Fruit fly (Drosophila melanogaster) whole organism, embryonic: ENCODE results near the gene CG15891.

Source experiments
- Aef1 ChIP-seq: fragments of 200-800 bp; sonication (Bioruptor generic); IDR thresholded peaks from 3 replicates; pipeline ENCODE4 v1.3.6; 2022; ENCODE audit warnings: missing biosample characterization, missing genetic modification characterization
- Awh ChIP-seq: fragments of 200-800 bp; sonication (Bioruptor generic); IDR thresholded peaks from 2 replicates; pipeline ENCODE4, ENCODE4 v1.3.6; 2022; ENCODE audit warnings: missing biosample characterization, missing genetic modification characterization
- B-H2 ChIP-seq: fragments of 200-800 bp; sonication (Bioruptor generic); optimal IDR thresholded peaks from 2 replicates; lab custom pipeline; 2018; ENCODE audit warnings: missing biosample characterization, mild to moderate bottlenecking, missing genetic modification characterization
- CG10321 ChIP-seq: fragments of 200-800 bp; sonication (Bioruptor generic); IDR thresholded peaks from 2 replicates; pipeline ENCODE4 v1.3.6; 2022; ENCODE audit warnings: missing biosample characterization, missing genetic modification characterization
- CG12155 ChIP-seq: fragments of 200-800 bp; sonication (Bioruptor generic); optimal IDR thresholded peaks from 3 replicates; lab custom pipeline; 2016; ENCODE audit warnings: missing biosample characterization, missing genetic modification characterization
- CG12236 ChIP-seq: fragments of 200-800 bp; sonication (Bioruptor generic); optimal IDR thresholded peaks from 2 replicates; lab custom pipeline; 2016; ENCODE audit warnings: missing biosample characterization, missing genetic modification characterization
- CG12391 ChIP-seq: fragments of 200-800 bp; sonication (Bioruptor generic); optimal IDR thresholded peaks from 3 replicates; lab custom pipeline; 2018; ENCODE audit warnings: missing biosample characterization, mild to moderate bottlenecking, missing genetic modification characterization, moderate library complexity
- CG13894 ChIP-seq: fragments of 200-800 bp; sonication (Bioruptor generic); optimal IDR thresholded peaks from 3 replicates; lab custom pipeline; 2018; ENCODE audit warnings: missing biosample characterization, mild to moderate bottlenecking, missing genetic modification characterization, moderate library complexity
- CG17568 ChIP-seq: fragments of 200-800 bp; sonication (Bioruptor generic); optimal IDR thresholded peaks from 2 replicates; lab custom pipeline; 2018; ENCODE audit warnings: missing biosample characterization, mild to moderate bottlenecking, missing genetic modification characterization, moderate library complexity
- CG2875 ChIP-seq: fragments of 200-800 bp; sonication (Bioruptor generic); optimal IDR thresholded peaks from 2 replicates; lab custom pipeline; 2017; ENCODE audit warnings: missing biosample characterization, mild to moderate bottlenecking, missing genetic modification characterization, missing genetic modification reagents
- CG30431 ChIP-seq: fragments of 200-800 bp; sonication (Bioruptor generic); optimal IDR thresholded peaks from 2 replicates; lab custom pipeline; 2017; ENCODE audit warnings: missing biosample characterization, missing genetic modification characterization
- CG3281 ChIP-seq: fragments of 200-800 bp; sonication (Bioruptor generic); optimal IDR thresholded peaks from 3 replicates; lab custom pipeline; 2017; ENCODE audit warnings: missing biosample characterization, mild to moderate bottlenecking, missing genetic modification characterization
- CG3847 ChIP-seq: fragments of 200-800 bp; sonication (Bioruptor generic); IDR thresholded peaks from 2 replicates; pipeline ENCODE4 v1.3.6; 2022; ENCODE audit warnings: missing biosample characterization, missing genetic modification characterization
- CG5180 ChIP-seq: fragments of 200-800 bp; sonication (Bioruptor generic); optimal IDR thresholded peaks from 3 replicates; lab custom pipeline; 2017; ENCODE audit warnings: missing biosample characterization, missing genetic modification characterization, mild to moderate bottlenecking, moderate library complexity, missing genetic modification reagents
- CG6254 ChIP-seq: fragments of 200-800 bp; sonication (Bioruptor generic); optimal IDR thresholded peaks from 3 replicates; lab custom pipeline; 2017; ENCODE audit warnings: mild to moderate bottlenecking, missing biosample characterization, missing genetic modification reagents, missing genetic modification characterization
- CG6765 ChIP-seq: fragments of 200-800 bp; sonication (Bioruptor generic); optimal IDR thresholded peaks from 3 replicates; lab custom pipeline; 2017; ENCODE audit warnings: missing biosample characterization, mild to moderate bottlenecking, missing genetic modification characterization
- CG8478 ChIP-seq: fragments of >200 bp; optimal IDR thresholded peaks from 2 replicates; lab custom pipeline; 2018
- Camta ChIP-seq: fragments of 200-800 bp; sonication (Bioruptor generic); optimal IDR thresholded peaks from 2 replicates; lab custom pipeline; 2016; ENCODE audit warnings: missing biosample characterization, missing genetic modification characterization
- Chrac-16 ChIP-seq: fragments of 200-800 bp; sonication (Bioruptor generic); optimal IDR thresholded peaks from 3 replicates; lab custom pipeline; 2016; ENCODE audit warnings: missing biosample characterization, missing genetic modification characterization
- CkIIα-i1 ChIP-seq: fragments of 200-800 bp; sonication (Bioruptor generic); IDR thresholded peaks from 2 replicates; pipeline ENCODE4 v1.3.6; 2022; ENCODE audit warnings: missing biosample characterization, missing genetic modification characterization
- Deaf1 ChIP-seq: fragments of 200-800 bp; optimal IDR thresholded peaks from 3 replicates; lab custom pipeline; 2019; ENCODE audit warnings: missing biosample characterization, mild to moderate bottlenecking, missing genetic modification characterization, moderate library complexity
- Dll ChIP-seq: fragments of 200-800 bp; sonication (Bioruptor generic); IDR thresholded peaks from 4 replicates; pipeline ENCODE4 v1.3.6; 2022; ENCODE audit warnings: missing biosample characterization, missing genetic modification characterization; ENCODE audit not compliant: partially characterized antibody
- Dp ChIP-seq: fragments of 200-800 bp; sonication (Bioruptor generic); optimal IDR thresholded peaks from 2 replicates; lab custom pipeline; 2018; ENCODE audit warnings: missing biosample characterization, mild to moderate bottlenecking, missing genetic modification characterization, moderate library complexity
- E2f1 ChIP-seq: fragments of 200-800 bp; sonication (Bioruptor generic); IDR thresholded peaks from 2 replicates; pipeline ENCODE4 v1.3.6; 2022; ENCODE audit warnings: missing biosample characterization, missing genetic modification characterization
- Fer3 ChIP-seq: fragments of 200-800 bp; sonication (Bioruptor generic); optimal IDR thresholded peaks from 2 replicates; lab custom pipeline; 2018; ENCODE audit warnings: missing biosample characterization, mild to moderate bottlenecking, missing genetic modification characterization, moderate library complexity
- HHEX ChIP-seq: fragments of 200-800 bp; sonication (Bioruptor generic); optimal IDR thresholded peaks from 3 replicates; lab custom pipeline; 2017; ENCODE audit warnings: missing biosample characterization, mild to moderate bottlenecking, missing genetic modification characterization, missing genetic modification reagents
- Hsf ChIP-seq: fragments of 200-800 bp; sonication (Bioruptor generic); optimal IDR thresholded peaks from 3 replicates; lab custom pipeline; 2016; ENCODE audit warnings: missing biosample characterization, missing genetic modification characterization
- Lpt ChIP-seq: fragments of >200 bp; optimal IDR thresholded peaks from 2 replicates; lab custom pipeline; 2018; ENCODE audit warnings: missing biosample characterization, missing genetic modification characterization
- Nf-YA ChIP-seq: fragments of 200-800 bp; sonication (Bioruptor generic); IDR thresholded peaks from 2 replicates; pipeline ENCODE4 v1.3.6; 2022; ENCODE audit warnings: missing biosample characterization, missing genetic modification characterization
- NfI ChIP-seq: fragments of 200-800 bp; sonication (Bioruptor generic); optimal IDR thresholded peaks from 3 replicates; lab custom pipeline; 2018; ENCODE audit warnings: missing biosample characterization, mild to moderate bottlenecking, missing genetic modification characterization, moderate library complexity
- Scr ChIP-seq: fragments of 200-800 bp; sonication (Bioruptor generic); IDR thresholded peaks from 2 replicates; pipeline ENCODE4 v1.3.6; 2022; ENCODE audit warnings: missing biosample characterization, missing genetic modification characterization; ENCODE audit not compliant: partially characterized antibody
- Six4 ChIP-seq: fragments of 200-800 bp; sonication (Bioruptor generic); optimal IDR thresholded peaks from 2 replicates; lab custom pipeline; 2016; ENCODE audit warnings: missing biosample characterization, missing genetic modification characterization
- Xbp1 ChIP-seq: fragments of 200-800 bp; sonication (Bioruptor generic); optimal IDR thresholded peaks from 3 replicates; lab custom pipeline; 2016; ENCODE audit warnings: missing biosample characterization, mild to moderate bottlenecking, missing genetic modification characterization
- aop ChIP-seq: fragments of 200-800 bp; sonication (Bioruptor generic); IDR thresholded peaks from 2 replicates; pipeline ENCODE4 v1.3.6; 2022; ENCODE audit warnings: missing biosample characterization, missing genetic modification characterization
- crol ChIP-seq: fragments of 200-800 bp; sonication (Bioruptor generic); IDR thresholded peaks from 2 replicates; pipeline ENCODE4 v1.3.6; 2022; ENCODE audit warnings: missing biosample characterization, missing genetic modification characterization
- disco-r ChIP-seq: fragments of 200-800 bp; sonication (Bioruptor generic); optimal IDR thresholded peaks from 2 replicates; lab custom pipeline; 2016; ENCODE audit warnings: missing biosample characterization, missing genetic modification characterization
- dmrt11E ChIP-seq: fragments of 200-800 bp; sonication (Bioruptor generic); optimal IDR thresholded peaks from 3 replicates; lab custom pipeline; 2018; ENCODE audit warnings: missing biosample characterization, mild to moderate bottlenecking, missing genetic modification characterization, moderate library complexity
- esg ChIP-seq: fragments of 200-800 bp; sonication (Bioruptor generic); conservative IDR thresholded peaks from 2 replicates; pipeline ENCODE4 v1.3.6; 2022; ENCODE audit warnings: missing biosample characterization, missing genetic modification characterization
- gce ChIP-seq: fragments of 200-800 bp; sonication (Bioruptor generic); IDR thresholded peaks from 3 replicates; pipeline ENCODE4 v1.3.6; 2022; ENCODE audit warnings: missing biosample characterization, missing genetic modification characterization
- hbn ChIP-seq: fragments of 200-800 bp; sonication (Bioruptor generic); IDR thresholded peaks from 2 replicates; pipeline ENCODE4 v1.3.6; 2022; ENCODE audit warnings: missing biosample characterization, missing genetic modification characterization; ENCODE audit not compliant: partially characterized antibody
- pan ChIP-seq, 4 experiments: fragments of >200 bp in 3 of 4; fragments of 200-800 bp in 1 of 4; sonication (Bioruptor generic) in 1 of 4; optimal IDR thresholded peaks in 3 of 4; IDR thresholded peaks in 1 of 4; 2 replicates each; pipeline versions ENCODE4 v1.3.6 to Lab custom; 2017 to 2022; ENCODE audit warnings: missing biosample characterization in 2 of 4, missing genetic modification characterization in 2 of 4, mixed read lengths in 1 of 4
- ranshi ChIP-seq: fragments of 200-800 bp; sonication (Bioruptor generic); IDR thresholded peaks from 2 replicates; pipeline ENCODE4 v1.3.6; 2022; ENCODE audit warnings: missing biosample characterization, missing genetic modification characterization
- rib ChIP-seq: fragments of 200-800 bp; sonication (Bioruptor generic); IDR thresholded peaks from 2 replicates; pipeline ENCODE4 v1.3.6; 2022; ENCODE audit warnings: missing biosample characterization, missing genetic modification characterization
- ro ChIP-seq: fragments of 200-800 bp; sonication (Bioruptor generic); IDR thresholded peaks from 2 replicates; pipeline ENCODE4 v1.3.6; 2022; ENCODE audit warnings: missing biosample characterization, missing genetic modification characterization
- sc ChIP-seq, 3 experiments: fragments of >200 bp in 2 of 3; fragments of 200-800 bp in 1 of 3; sonication (Bioruptor generic) in 1 of 3; optimal IDR thresholded peaks; 2 replicates in 2 of 3; 3 replicates in 1 of 3; lab custom pipeline; 2017; ENCODE audit warnings: mild to moderate bottlenecking in 1 of 3, missing biosample characterization in 1 of 3, missing genetic modification characterization in 1 of 3, missing genetic modification reagents in 1 of 3
- unpg ChIP-seq: fragments of 200-800 bp; sonication (Bioruptor generic); optimal IDR thresholded peaks from 3 replicates; lab custom pipeline; 2018; ENCODE audit warnings: missing biosample characterization, mild to moderate bottlenecking, missing genetic modification characterization, moderate library complexity
- vfl ChIP-seq: fragments of 200-800 bp; sonication (Bioruptor generic); optimal IDR thresholded peaks from 2 replicates; lab custom pipeline; 2016; ENCODE audit warnings: missing biosample characterization, missing genetic modification characterization
- wdn ChIP-seq: fragments of 200-800 bp; sonication (Bioruptor generic); IDR thresholded peaks from 2 replicates; pipeline ENCODE4 v1.3.6; 2022; ENCODE audit warnings: missing biosample characterization, missing genetic modification characterization
- wor ChIP-seq: fragments of 200-800 bp; sonication (Bioruptor generic); IDR thresholded peaks from 2 replicates; pipeline ENCODE4 v1.3.6; 2022; ENCODE audit warnings: missing biosample characterization, missing genetic modification characterization

The CG15891 gene

DNA sequence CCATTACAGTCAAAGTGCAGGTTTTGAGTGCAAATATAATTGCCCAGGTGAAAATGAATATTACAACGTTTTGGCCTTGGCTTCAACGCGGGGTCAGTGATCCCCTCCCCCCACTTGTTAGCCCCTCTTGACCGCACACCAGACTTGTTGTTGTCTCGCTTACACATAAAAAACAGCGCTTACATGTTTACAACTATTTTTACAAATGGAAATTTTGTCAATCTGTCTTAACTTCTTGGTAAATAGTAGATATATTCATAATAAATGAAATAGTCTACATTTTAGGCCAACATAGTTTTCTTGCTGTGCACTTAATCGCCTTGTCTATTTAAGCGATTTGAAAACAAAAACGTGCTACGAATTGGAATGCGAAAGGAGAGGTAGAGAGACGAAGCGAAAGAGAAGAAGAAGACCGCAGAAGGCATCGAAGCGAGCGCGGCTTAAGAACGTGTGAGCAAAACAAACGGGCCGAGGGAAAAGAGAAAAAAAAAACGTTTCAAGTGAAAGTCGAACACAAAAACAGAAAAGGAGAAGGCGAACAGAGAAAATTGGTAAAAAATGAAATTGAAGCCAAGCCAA is 44.9 kb upstream of the CG15891 start (continued):
- TF ChIP-seq NfI (peak; percentile 42), CG5180 (no peak), Dll (GFP tag; lab: Robert Waterston, UW) (no peak), wdn (GFP tag; lab: Robert Waterston, UW) (no peak), Aef1 (GFP tag; lab: Robert Waterston, UW) (peak; percentile 53; the same call in 2 of the 3 replicates), wor (GFP tag; lab: Robert Waterston, UW) (no peak), Nf-YA (peak; percentile 62), aop (GFP tag; lab: Robert Waterston, UW) (no peak), CG8478 (no peak), Awh (GFP tag; lab: Robert Waterston, UW) (peak; percentile 72), Deaf1 (tag; lab: Kevin White, UChicago) (peak; percentile 15), Xbp1 (peak; percentile 52), pan (optimal IDR thresholded peaks at IDR 0.05; lab: Kevin White, UChicago) (no peak), pan (GFP tag; optimal IDR thresholded peaks at IDR 0.05 in 1 of 2, IDR thresholded peaks at IDR 0.05 in 1 of 2) (peak in 1 of 2 experiments; percentile 65), CG12236 (GFP tag; lab: Kevin White, UChicago) (no peak), CG10321 (no peak), CG17568 (GFP tag; lab: Kevin White, UChicago) (no peak), Fer3 (peak; percentile 57), unpg (GFP tag; lab: Kevin White, UChicago) (peak; percentile 62), dmrt11E (no peak), CG12391 (peak; percentile 52), CG6765 (GFP tag; lab: Kevin White, UChicago) (no peak), E2f1 (GFP tag; lab: Robert Waterston, UW) (peak; percentile 66), Lpt (GFP tag; lab: Kevin White, UChicago) (no peak), Scr (GFP tag; lab: Robert Waterston, UW) (no peak), CG13894 (no peak), Dp (GFP tag; lab: Kevin White, UChicago) (no peak), crol (GFP tag; lab: Robert Waterston, UW) (peak; percentile 44), sc (optimal IDR thresholded peaks at IDR 0.05; lab: Kevin White, UChicago) (no peak), sc (GFP tag; optimal IDR thresholded peaks at IDR 0.05; lab: Kevin White, UChicago) (no peak), Hsf (peak; percentile 41), Camta (GFP tag; lab: Kevin White, UChicago) (peak; percentile 37), CG6254 (GFP tag; lab: Kevin White, UChicago) (no peak), CG30431 (GFP tag; lab: Kevin White, UChicago) (no peak), B-H2 (GFP tag; lab: Kevin White, UChicago) (no peak), disco-r (GFP tag; lab: Kevin White, UChicago) (no peak), CG3281 (GFP tag; lab: Kevin White, UChicago) (peak; percentile 39), ro (no peak), Six4 (no peak), CG2875 (GFP tag; lab: Kevin White, UChicago) (no peak), rib (GFP tag; lab: Robert Waterston, UW) (peak; percentile 25; the same call in 1 of the 2 replicates), CG12155 (peak; percentile 19), CkIIα-i1 (GFP tag; lab: Robert Waterston, UW) (no peak), CG3847 (peak; percentile 45), hbn (GFP tag; lab: Robert Waterston, UW) (no peak), Chrac-16 (GFP tag; lab: Kevin White, UChicago) (peak; percentile 31), esg (GFP tag; lab: Robert Waterston, UW) (peak; percentile 56), gce (GFP tag; lab: Robert Waterston, UW) (peak; percentile 55; the same call in 1 of the 3 replicates), HHEX (GFP tag; lab: Kevin White, UChicago) (no peak), vfl (GFP tag; lab: Kevin White, UChicago) (peak; percentile 12), ranshi (GFP tag; lab: Robert Waterston, UW) (peak; percentile 58)
